Fruit fly (Drosophila melanogaster) whole organism, embryonic: ENCODE results near the gene RpL7.

ENCODE experiments used
- Antp ChIP-seq: fragments of 200-800 bp; sonication (Bioruptor generic); optimal IDR thresholded peaks from 3 replicates; lab custom pipeline; 2016; ENCODE audit warnings: missing biosample characterization, missing genetic modification characterization
- B-H2 ChIP-seq: fragments of 200-800 bp; sonication (Bioruptor generic); optimal IDR thresholded peaks from 2 replicates; lab custom pipeline; 2018; ENCODE audit warnings: missing biosample characterization, mild to moderate bottlenecking, missing genetic modification characterization
- Bteb2 ChIP-seq: fragments of 200-800 bp; sonication (Bioruptor generic); optimal IDR thresholded peaks from 2 replicates; lab custom pipeline; 2016; ENCODE audit warnings: missing biosample characterization, missing genetic modification characterization
- CG11560 ChIP-seq: fragments of 200-800 bp; sonication (Bioruptor generic); IDR thresholded peaks from 3 replicates; pipeline ENCODE4 v1.3.6; 2022; ENCODE audit warnings: missing biosample characterization, missing genetic modification characterization
- CG12104 ChIP-seq: fragments of 200-800 bp; sonication (Bioruptor generic); optimal IDR thresholded peaks from 3 replicates; lab custom pipeline; 2016; ENCODE audit warnings: missing biosample characterization, missing genetic modification characterization
- CG12391 ChIP-seq: fragments of 200-800 bp; sonication (Bioruptor generic); optimal IDR thresholded peaks from 3 replicates; lab custom pipeline; 2018; ENCODE audit warnings: missing biosample characterization, mild to moderate bottlenecking, missing genetic modification characterization, moderate library complexity
- CG13424 ChIP-seq: fragments of 200-800 bp; sonication (Bioruptor generic); optimal IDR thresholded peaks from 2 replicates; lab custom pipeline; 2019; ENCODE audit warnings: missing biosample characterization, mild to moderate bottlenecking, missing genetic modification characterization, moderate library complexity
- CG17359 ChIP-seq: fragments of 200-800 bp; sonication (Bioruptor generic); optimal IDR thresholded peaks from 3 replicates; lab custom pipeline; 2018; ENCODE audit warnings: missing biosample characterization, mild to moderate bottlenecking, missing genetic modification characterization, moderate library complexity
- CG17385 ChIP-seq: fragments of 200-800 bp; sonication (Bioruptor generic); optimal IDR thresholded peaks from 3 replicates; lab custom pipeline; 2018; ENCODE audit warnings: missing biosample characterization, mild to moderate bottlenecking, missing genetic modification characterization
- CG18476 ChIP-seq: fragments of 200-800 bp; sonication (Bioruptor generic); optimal IDR thresholded peaks from 2 replicates; lab custom pipeline; 2016; ENCODE audit warnings: missing biosample characterization, mild to moderate bottlenecking, missing genetic modification characterization
- CG2120 ChIP-seq: fragments of 200-800 bp; sonication (Bioruptor generic); optimal IDR thresholded peaks from 3 replicates; lab custom pipeline; 2016; ENCODE audit warnings: missing biosample characterization, missing genetic modification characterization
- CG2712 ChIP-seq: fragments of 200-800 bp; optimal IDR thresholded peaks from 3 replicates; lab custom pipeline; 2019; ENCODE audit warnings: missing biosample characterization, mild to moderate bottlenecking, missing genetic modification characterization, moderate library complexity
- CG2889 ChIP-seq: fragments of 200-800 bp; sonication (Bioruptor generic); IDR thresholded peaks from 3 replicates; pipeline ENCODE4 v1.3.6; 2022; ENCODE audit warnings: missing biosample characterization, missing genetic modification characterization
- CG3407 ChIP-seq: fragments of 200-800 bp; sonication (Bioruptor generic); optimal IDR thresholded peaks from 2 replicates; lab custom pipeline; 2018; ENCODE audit warnings: missing biosample characterization, mild to moderate bottlenecking, missing genetic modification characterization
- CG3995 ChIP-seq: fragments of 200-800 bp; sonication (Bioruptor generic); optimal IDR thresholded peaks from 3 replicates; lab custom pipeline; 2016; ENCODE audit warnings: missing biosample characterization, missing genetic modification characterization
- CG4282 ChIP-seq: fragments of 200-800 bp; sonication (Bioruptor generic); optimal IDR thresholded peaks from 2 replicates; lab custom pipeline; 2016; ENCODE audit warnings: missing biosample characterization, missing genetic modification characterization
- CG4820 ChIP-seq: fragments of 200-800 bp; sonication (Bioruptor generic); optimal IDR thresholded peaks from 3 replicates; lab custom pipeline; 2016; ENCODE audit warnings: missing biosample characterization, missing genetic modification characterization
- CG5245 ChIP-seq: fragments of 200-800 bp; sonication (Bioruptor generic); optimal IDR thresholded peaks from 3 replicates; lab custom pipeline; 2016; ENCODE audit warnings: missing biosample characterization, missing genetic modification characterization
- CG6254 ChIP-seq: fragments of 200-800 bp; sonication (Bioruptor generic); optimal IDR thresholded peaks from 3 replicates; lab custom pipeline; 2017; ENCODE audit warnings: mild to moderate bottlenecking, missing biosample characterization, missing genetic modification reagents, missing genetic modification characterization
- CG7357 ChIP-seq: fragments of 200-800 bp; sonication (Bioruptor generic); IDR thresholded peaks from 3 replicates; pipeline ENCODE4 v1.3.6; 2022; ENCODE audit warnings: missing biosample characterization, missing genetic modification characterization
- CG7556 ChIP-seq: fragments of 200-800 bp; sonication (Bioruptor generic); optimal IDR thresholded peaks from 2 replicates; lab custom pipeline; 2017; ENCODE audit warnings: missing biosample characterization, mild to moderate bottlenecking, missing genetic modification characterization
- CG9609 ChIP-seq: fragments of 200-800 bp; sonication (Bioruptor generic); optimal IDR thresholded peaks from 3 replicates; lab custom pipeline; 2016; ENCODE audit warnings: missing biosample characterization, missing genetic modification characterization
- CG9727 ChIP-seq: fragments of 200-800 bp; sonication (Bioruptor generic); optimal IDR thresholded peaks from 3 replicates; lab custom pipeline; 2017; ENCODE audit warnings: missing biosample characterization, mild to moderate bottlenecking, missing genetic modification characterization
- CHES-1-like ChIP-seq: fragments of 200-800 bp; sonication (Bioruptor generic); optimal IDR thresholded peaks from 2 replicates; lab custom pipeline; 2016; ENCODE audit warnings: missing biosample characterization, missing genetic modification characterization
- Chrac-16 ChIP-seq: fragments of 200-800 bp; sonication (Bioruptor generic); optimal IDR thresholded peaks from 3 replicates; lab custom pipeline; 2016; ENCODE audit warnings: missing biosample characterization, missing genetic modification characterization
- CoRest ChIP-seq: fragments of 200-800 bp; sonication (Bioruptor generic); optimal IDR thresholded peaks from 3 replicates; lab custom pipeline; 2018; ENCODE audit warnings: missing biosample characterization, mild to moderate bottlenecking, missing genetic modification characterization, moderate library complexity
- Dek ChIP-seq: fragments of 200-800 bp; sonication (Bioruptor generic); optimal IDR thresholded peaks from 3 replicates; lab custom pipeline; 2019; ENCODE audit warnings: missing biosample characterization, mild to moderate bottlenecking, missing genetic modification characterization, moderate library complexity
- Drgx ChIP-seq: fragments of 200-800 bp; sonication (Bioruptor generic); IDR thresholded peaks from 2 replicates; pipeline ENCODE4 v1.3.6; 2022; ENCODE audit warnings: missing biosample characterization, missing genetic modification characterization
- HHEX ChIP-seq: fragments of 200-800 bp; sonication (Bioruptor generic); optimal IDR thresholded peaks from 3 replicates; lab custom pipeline; 2017; ENCODE audit warnings: missing biosample characterization, mild to moderate bottlenecking, missing genetic modification characterization, missing genetic modification reagents
- HLHmδ ChIP-seq: fragments of 200-800 bp; sonication (Bioruptor generic); optimal IDR thresholded peaks from 2 replicates; lab custom pipeline; 2018; ENCODE audit warnings: missing biosample characterization, mild to moderate bottlenecking, missing genetic modification characterization, moderate library complexity
- Kr ChIP-seq: fragments of 200-800 bp; sonication (Bioruptor generic); optimal IDR thresholded peaks from 2 replicates; lab custom pipeline; 2017; ENCODE audit warnings: missing biosample characterization, mild to moderate bottlenecking, missing genetic modification characterization
- Nf-YC ChIP-seq: fragments of 200-800 bp; optimal IDR thresholded peaks from 3 replicates; lab custom pipeline; 2019; ENCODE audit warnings: missing biosample characterization, mild to moderate bottlenecking, missing genetic modification characterization, moderate library complexity
- Side ChIP-seq: fragments of 200-800 bp; sonication (Bioruptor generic); optimal IDR thresholded peaks from 2 replicates; lab custom pipeline; 2016; ENCODE audit warnings: missing biosample characterization, missing genetic modification characterization
- Xrp1 ChIP-seq: fragments of 200-800 bp; sonication (Bioruptor generic); IDR thresholded peaks from 2 replicates; pipeline ENCODE4 v1.3.6; 2022; ENCODE audit warnings: missing biosample characterization, missing genetic modification characterization
- al ChIP-seq: fragments of 200-800 bp; sonication (Bioruptor generic); IDR thresholded peaks from 2 replicates; pipeline ENCODE4 v1.3.6; 2022; ENCODE audit warnings: missing biosample characterization, missing genetic modification characterization
- ara ChIP-seq: fragments of 200-800 bp; sonication (Bioruptor generic); IDR thresholded peaks from 2 replicates; pipeline ENCODE4 v1.3.6; 2022; ENCODE audit warnings: missing biosample characterization, missing genetic modification characterization
- bbx ChIP-seq: fragments of 200-800 bp; sonication (Bioruptor generic); IDR thresholded peaks from 2 replicates; pipeline ENCODE4 v1.3.6; 2022; ENCODE audit warnings: missing biosample characterization, missing genetic modification characterization; ENCODE audit not compliant: partially characterized antibody
- cato ChIP-seq: fragments of 200-800 bp; sonication (Bioruptor generic); optimal IDR thresholded peaks from 2 replicates; lab custom pipeline; 2016; ENCODE audit warnings: missing biosample characterization, missing genetic modification characterization, borderline replicate concordance
- chif ChIP-seq, 2 experiments: fragments of 200-800 bp; sonication (Bioruptor generic); optimal IDR thresholded peaks; 3 replicates each; lab custom pipeline; 2016; ENCODE audit warnings: missing biosample characterization in 2 of 2, missing genetic modification characterization in 2 of 2
- da ChIP-seq: fragments of 200-800 bp; sonication (Bioruptor generic); optimal IDR thresholded peaks from 2 replicates; lab custom pipeline; 2016; ENCODE audit warnings: missing biosample characterization, missing genetic modification characterization
- dan ChIP-seq: fragments of 200-800 bp; sonication (Bioruptor generic); IDR thresholded peaks from 2 replicates; pipeline ENCODE4 v1.3.6; 2022; ENCODE audit warnings: missing biosample characterization, missing genetic modification characterization
- fu2 ChIP-seq: fragments of 200-800 bp; sonication (Bioruptor generic); optimal IDR thresholded peaks from 2 replicates; lab custom pipeline; 2016; ENCODE audit warnings: missing biosample characterization, missing genetic modification characterization
- gem ChIP-seq: fragments of 200-800 bp; sonication (Bioruptor generic); optimal IDR thresholded peaks from 2 replicates; lab custom pipeline; 2019; ENCODE audit warnings: missing biosample characterization, mild to moderate bottlenecking, missing genetic modification characterization, moderate library complexity
- ind ChIP-seq: fragments of 200-800 bp; sonication (Bioruptor generic); optimal IDR thresholded peaks from 3 replicates; lab custom pipeline; 2016; ENCODE audit warnings: missing biosample characterization, missing genetic modification characterization
- kni ChIP-seq: fragments of 200-800 bp; sonication (Bioruptor generic); optimal IDR thresholded peaks from 3 replicates; lab custom pipeline; 2017; ENCODE audit warnings: mild to moderate bottlenecking, missing biosample characterization, missing genetic modification reagents, missing genetic modification characterization
- lilli ChIP-seq: fragments of 200-800 bp; sonication (Bioruptor generic); optimal IDR thresholded peaks from 3 replicates; lab custom pipeline; 2016; ENCODE audit warnings: missing biosample characterization, missing genetic modification characterization
- nerfin-1 ChIP-seq: fragments of 200-800 bp; sonication (Bioruptor generic); optimal IDR thresholded peaks from 3 replicates; lab custom pipeline; 2019; ENCODE audit warnings: missing biosample characterization, mild to moderate bottlenecking, missing genetic modification characterization, moderate library complexity
- pros ChIP-seq: fragments of 200-800 bp; sonication (Bioruptor generic); optimal IDR thresholded peaks from 3 replicates; lab custom pipeline; 2019; ENCODE audit warnings: missing biosample characterization, mild to moderate bottlenecking, missing genetic modification characterization, moderate library complexity
- pum ChIP-seq: fragments of 200-800 bp; sonication (Bioruptor generic); optimal IDR thresholded peaks from 2 replicates; lab custom pipeline; 2016; ENCODE audit warnings: missing biosample characterization, missing genetic modification characterization
- run ChIP-seq: fragments of 200-800 bp; sonication (Bioruptor generic); optimal IDR thresholded peaks from 3 replicates; lab custom pipeline; 2018; ENCODE audit warnings: missing biosample characterization, mild to moderate bottlenecking, missing genetic modification characterization
- shn ChIP-seq: fragments of 200-800 bp; sonication (Bioruptor generic); optimal IDR thresholded peaks from 3 replicates; lab custom pipeline; 2016; ENCODE audit warnings: missing biosample characterization, missing genetic modification characterization
- stwl ChIP-seq: fragments of 200-800 bp; sonication (Bioruptor generic); optimal IDR thresholded peaks from 3 replicates; lab custom pipeline; 2018; ENCODE audit warnings: missing biosample characterization, mild to moderate bottlenecking, missing genetic modification characterization, moderate library complexity

RpL7 gene

DNA sequence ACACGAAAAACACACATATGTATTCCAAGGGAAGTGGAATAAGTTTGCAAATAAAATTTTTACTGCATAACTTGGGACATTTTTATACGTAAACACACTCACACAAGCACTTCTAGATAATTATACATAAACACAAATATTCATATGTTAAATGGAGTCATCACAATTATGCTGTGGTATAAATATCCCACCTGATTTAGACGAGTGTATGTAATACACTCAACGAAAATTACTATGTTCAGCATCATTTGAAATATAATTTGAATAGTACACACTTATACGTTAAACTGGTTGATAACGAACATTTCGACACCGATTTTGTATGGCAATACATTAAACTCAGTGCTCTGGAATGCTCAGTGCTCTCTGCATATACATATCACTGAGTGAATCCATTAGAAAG, 30.3 kb downstream of the RpL7 start (continued):
- TF ChIP-seq Chrac-16 (no peak), ara (GFP tag; lab: Robert Waterston, UW) (no peak), cato (GFP tag; lab: Kevin White, UChicago) (no peak), CG7556 (GFP tag; lab: Kevin White, UChicago) (peak; percentile 9), CG4820 (GFP tag; lab: Kevin White, UChicago) (no peak), bbx (GFP tag; lab: Robert Waterston, UW) (no peak), CG4282 (GFP tag; lab: Kevin White, UChicago) (no peak), CG11560 (tag; lab: Robert Waterston, UW) (no peak), CG2889 (GFP tag; lab: Robert Waterston, UW) (no peak), CG12391 (tag; lab: Kevin White, UChicago) (no peak), HLHmδ (GFP tag; lab: Kevin White, UChicago) (no peak), HHEX (GFP tag; lab: Kevin White, UChicago) (peak; percentile 43), Xrp1 (GFP tag; lab: Robert Waterston, UW) (no peak), Drgx (GFP tag; lab: Robert Waterston, UW) (peak; percentile 44), dan (GFP tag; lab: Robert Waterston, UW) (no peak), CG18476 (no peak), ind (peak; percentile 36), CG9609 (no peak), Kr (no peak), CG6254 (GFP tag; lab: Kevin White, UChicago) (no peak), CG3995 (GFP tag; lab: Kevin White, UChicago) (no peak), pum (GFP tag; lab: Kevin White, UChicago) (no peak), CG9727 (peak; percentile 19), al (GFP tag; lab: Robert Waterston, UW) (no peak), CG7357 (GFP tag; lab: Robert Waterston, UW) (no peak), pros (no peak), kni (GFP tag; lab: Kevin White, UChicago) (peak; percentile 31), CG3407 (GFP tag; lab: Kevin White, UChicago) (no peak), Bteb2 (no peak), gem (peak; percentile 46), Antp (GFP tag; lab: Kevin White, UChicago) (no peak), Nf-YC (tag; lab: Kevin White, UChicago) (no peak), stwl (tag; lab: Kevin White, UChicago) (no peak), CG13424 (tag; lab: Kevin White, UChicago) (peak; percentile 6), da (no peak), fu2 (no peak), CG2712 (tag; lab: Kevin White, UChicago) (peak; percentile 6), B-H2 (GFP tag; lab: Kevin White, UChicago) (no peak), shn (GFP tag; lab: Kevin White, UChicago) (peak; percentile 40), CG17359 (tag; lab: Kevin White, UChicago) (peak; percentile 34), CHES-1-like (peak; percentile 19), lilli (GFP tag; lab: Kevin White, UChicago) (peak; percentile 34), CG12104 (GFP tag; lab: Kevin White, UChicago) (peak; percentile 8), Dek (tag; lab: Kevin White, UChicago) (no peak), nerfin-1 (tag; lab: Kevin White, UChicago) (peak; percentile 60), CoRest (tag; lab: Kevin White, UChicago) (peak; percentile 4), CG2120 (GFP tag; lab: Kevin White, UChicago) (peak; percentile 42), Side (GFP tag; lab: Kevin White, UChicago) (no peak), run (no peak), CG5245 (GFP tag; lab: Kevin White, UChicago) (peak; percentile 5), CG17385 (peak; percentile 19), chif (GFP tag; optimal IDR thresholded peaks at IDR 0.05; lab: Kevin White, UChicago) (peak in 1 of 2 experiments; percentile 11)
